Fruit fly (Drosophila melanogaster): ENCODE measurements around the gene CG14866.

The CG14866 gene

dm6 chr3R:15286693-15287041 is 29.6 kb upstream of the CG14866 start:
- TF ChIP-seq pan (optimal IDR thresholded peaks at IDR 0.05) (no peak), CG8478 (optimal IDR thresholded peaks at IDR 0.05) (no peak), psq (optimal IDR thresholded peaks at IDR 0.05) (no peak), EcR (GFP tag; optimal IDR thresholded peaks at IDR 0.05) (no peak), usp (GFP tag; optimal IDR thresholded peaks at IDR 0.05) (no peak), Dll (optimal IDR thresholded peaks at IDR 0.05) (no peak)

- no peak for TF ChIP-seq psq (optimal IDR thresholded peaks at IDR 0.05)
- no peak for TF ChIP-seq Dll (optimal IDR thresholded peaks at IDR 0.05)
- TF ChIP-seq EcR (GFP tag; optimal IDR thresholded peaks at IDR 0.05) = no peak
- TF ChIP-seq pan (optimal IDR thresholded peaks at IDR 0.05) = no peak
- no peak for TF ChIP-seq usp (GFP tag; optimal IDR thresholded peaks at IDR 0.05)
- no peak for TF ChIP-seq CG8478 (optimal IDR thresholded peaks at IDR 0.05)
Observed at dm6 chr3R:15287763-15288162, 28.5 kb upstream of the CG14866 start.

dm6 chr3R:15288802-15289201 is 27.5 kb upstream of the CG14866 start:
- TF ChIP-seq Dll (optimal IDR thresholded peaks at IDR 0.05) (no peak), pan (optimal IDR thresholded peaks at IDR 0.05) (no peak), usp (GFP tag; optimal IDR thresholded peaks at IDR 0.05) (no peak), CG8478 (optimal IDR thresholded peaks at IDR 0.05) (no peak), psq (optimal IDR thresholded peaks at IDR 0.05) (no peak), EcR (GFP tag; optimal IDR thresholded peaks at IDR 0.05) (no peak)

dm6 chr3R:15289828-15290641 is 26.2 kb upstream of the CG14866 start:
- TF ChIP-seq psq (optimal IDR thresholded peaks at IDR 0.05) = no peak
- peak; percentile 3 for TF ChIP-seq pan (optimal IDR thresholded peaks at IDR 0.05)
- TF ChIP-seq CG8478 (optimal IDR thresholded peaks at IDR 0.05) = no peak
- no peak for TF ChIP-seq Dll (optimal IDR thresholded peaks at IDR 0.05)

dm6 chr3R:15290642-15291118 is 25.6 kb upstream of the CG14866 start, which contains the start of gene CG45218:
CG45218 (minus strand) TSS chr3R:15290799.
- no peak for TF ChIP-seq psq (optimal IDR thresholded peaks at IDR 0.05)
- TF ChIP-seq pan (optimal IDR thresholded peaks at IDR 0.05) = no peak
- no peak for TF ChIP-seq EcR (GFP tag; optimal IDR thresholded peaks at IDR 0.05)
- TF ChIP-seq CG8478 (optimal IDR thresholded peaks at IDR 0.05) = peak; percentile 2
- TF ChIP-seq Dll (optimal IDR thresholded peaks at IDR 0.05) = no peak
- no peak for TF ChIP-seq usp (GFP tag; optimal IDR thresholded peaks at IDR 0.05)

dm6 chr3R:15291551-15292223 is 24.6 kb upstream of the CG14866 start:
- TF ChIP-seq usp (GFP tag; optimal IDR thresholded peaks at IDR 0.05) = no peak
- TF ChIP-seq psq (optimal IDR thresholded peaks at IDR 0.05) = no peak
- peak; percentile 76 for TF ChIP-seq CG8478 (optimal IDR thresholded peaks at IDR 0.05)
- no peak for TF ChIP-seq EcR (GFP tag; optimal IDR thresholded peaks at IDR 0.05)

dm6 chr3R:15292241-15293004 is 23.8 kb upstream of the CG14866 start:
- TF ChIP-seq Dll (optimal IDR thresholded peaks at IDR 0.05) (no peak), usp (GFP tag; optimal IDR thresholded peaks at IDR 0.05) (no peak), psq (optimal IDR thresholded peaks at IDR 0.05) (no peak), pan (optimal IDR thresholded peaks at IDR 0.05) (no peak), CG8478 (optimal IDR thresholded peaks at IDR 0.05) (no peak), EcR (GFP tag; optimal IDR thresholded peaks at IDR 0.05) (no peak)

dm6 chr3R:15293005-15293877 is 23.0 kb upstream of the CG14866 start:
- TF ChIP-seq pan (optimal IDR thresholded peaks at IDR 0.05) = no peak
- TF ChIP-seq usp (GFP tag; optimal IDR thresholded peaks at IDR 0.05) = no peak
- no peak for TF ChIP-seq psq (optimal IDR thresholded peaks at IDR 0.05)
- no peak for TF ChIP-seq Dll (optimal IDR thresholded peaks at IDR 0.05)
- TF ChIP-seq EcR (GFP tag; optimal IDR thresholded peaks at IDR 0.05) = no peak
- TF ChIP-seq CG8478 (optimal IDR thresholded peaks at IDR 0.05) = no peak

dm6 chr3R:15293878-15294350 is 22.4 kb upstream of the CG14866 start:
- TF ChIP-seq Dll (optimal IDR thresholded peaks at IDR 0.05) = no peak
- TF ChIP-seq EcR (GFP tag; optimal IDR thresholded peaks at IDR 0.05) = no peak
- no peak for TF ChIP-seq psq (optimal IDR thresholded peaks at IDR 0.05)
- no peak for TF ChIP-seq usp (GFP tag; optimal IDR thresholded peaks at IDR 0.05)
- TF ChIP-seq CG8478 (optimal IDR thresholded peaks at IDR 0.05) = no peak
- TF ChIP-seq pan (optimal IDR thresholded peaks at IDR 0.05) = no peak

- TF ChIP-seq Dll (optimal IDR thresholded peaks at IDR 0.05) = no peak
- no peak for TF ChIP-seq pan (optimal IDR thresholded peaks at IDR 0.05)
- no peak for TF ChIP-seq usp (GFP tag; optimal IDR thresholded peaks at IDR 0.05)
Observed at dm6 chr3R:15297904-15298303, 18.4 kb upstream of the CG14866 start.

- no peak for TF ChIP-seq pan (optimal IDR thresholded peaks at IDR 0.05)
- no peak for TF ChIP-seq CG8478 (optimal IDR thresholded peaks at IDR 0.05)
- no peak for TF ChIP-seq psq (optimal IDR thresholded peaks at IDR 0.05)
- no peak for TF ChIP-seq usp (GFP tag; optimal IDR thresholded peaks at IDR 0.05)
- no peak for TF ChIP-seq Dll (optimal IDR thresholded peaks at IDR 0.05)
- TF ChIP-seq EcR (GFP tag; optimal IDR thresholded peaks at IDR 0.05) = no peak
Observed at dm6 chr3R:15305246-15305645, 11.0 kb upstream of the CG14866 start.

Measured in whole organism.